Worm (Caenorhabditis elegans): ENCODE measurements around the gene C27D9.2.

DNA sequence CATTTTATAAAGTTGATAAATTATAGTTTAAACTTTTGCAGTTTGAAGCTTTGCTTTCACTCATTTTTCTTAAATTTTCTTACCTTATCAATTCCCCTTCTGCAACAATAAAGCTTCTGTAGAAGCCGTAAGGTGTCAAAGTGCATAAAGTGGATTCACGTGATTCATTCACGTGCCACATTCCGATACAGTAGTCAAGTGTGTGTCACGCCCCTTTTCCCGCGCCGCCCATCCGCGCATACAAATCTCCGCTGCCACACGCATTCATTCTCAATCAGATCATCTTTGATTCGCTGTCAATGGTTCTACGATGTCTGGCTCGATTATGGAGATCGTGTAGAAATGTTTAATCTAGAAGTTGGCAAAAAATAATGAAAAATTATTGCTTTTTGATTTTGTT, 9.6 kb downstream of the C27D9.2 start:
- TF ChIP-seq hmbx-1 (tag; optimal IDR thresholded peaks at IDR 0.05) (no peak), pes-1 (GFP tag; IDR thresholded peaks at IDR 0.05) (no peak), hnd-1 (tag; optimal IDR thresholded peaks at IDR 0.05) (no peak), ceh-13 (GFP tag; optimal IDR thresholded peaks at IDR 0.05) (no peak), ets-7 (tag; optimal IDR thresholded peaks at IDR 0.05) (no peak), scrt-1 (GFP tag; IDR thresholded peaks at IDR 0.05) (no peak), tbx-37 (GFP tag; conservative IDR thresholded peaks at IDR 0.05) (no peak), ama-1 (optimal IDR thresholded peaks at IDR 0.05) (no peak), hmg-4 (GFP tag; optimal IDR thresholded peaks at IDR 0.05) (no peak), sea-1 (GFP tag; conservative IDR thresholded peaks at IDR 0.05) (no peak), F13C5.2 (tag; optimal IDR thresholded peaks at IDR 0.05) (no peak), aly-1 (tag; optimal IDR thresholded peaks at IDR 0.05) (no peak), tra-4 (tag; optimal IDR thresholded peaks at IDR 0.05) (no peak), tbx-11 (GFP tag; IDR thresholded peaks at IDR 0.05) (no peak)
